Worm (Caenorhabditis elegans) whole organism, mixed stage, embryonic: ENCODE measurements around the gene nhr-15.

Experiments used
- blmp-1 ChIP-seq: fragments of 150-350 bp; optimal IDR thresholded peaks from 2 replicates; lab custom pipeline; 2014; ENCODE audit warnings: missing biosample characterization, missing genetic modification characterization
- mab-5 ChIP-seq: fragments of 150-350 bp; optimal IDR thresholded peaks from 2 replicates; lab custom pipeline; 2014; ENCODE audit warnings: missing biosample characterization, missing genetic modification characterization
- nhr-237 ChIP-seq: fragments of 150-350 bp; optimal IDR thresholded peaks from 2 replicates; lab custom pipeline; 2014; ENCODE audit warnings: missing biosample characterization, missing genetic modification characterization
- snpc-4 ChIP-seq: fragments of 150-350 bp; optimal IDR thresholded peaks from 2 replicates; lab custom pipeline; 2014; ENCODE audit warnings: missing biosample characterization, missing genetic modification characterization

- TF ChIP-seq blmp-1 (tag; lab: Kevin White, UChicago) = no peak
- no peak for TF ChIP-seq snpc-4 (tag; lab: Kevin White, UChicago)
- no peak for TF ChIP-seq mab-5
- TF ChIP-seq nhr-237 (tag; lab: Kevin White, UChicago) = no peak
Measured at ce11 chrV:320009-320408, 7.5 kb downstream of the nhr-15 start.
